Worm (Caenorhabditis elegans) whole organism, L3 larva: ENCODE data around the gene W09D10.4.

Experiments
- aly-2 ChIP-seq: fragments of 150-350 bp; optimal IDR thresholded peaks from 2 replicates; lab custom pipeline; 2014; ENCODE audit warnings: missing biosample characterization, missing genetic modification characterization
- ceh-82 ChIP-seq: fragments of 150-350 bp; optimal IDR thresholded peaks from 2 replicates; lab custom pipeline; 2014; ENCODE audit warnings: missing biosample characterization, missing genetic modification characterization
- elt-2 ChIP-seq: sonication (generic microtip); optimal IDR thresholded peaks from 2 replicates; lab custom pipeline; 2016; ENCODE audit warnings: missing genetic modification reagents, mild to moderate bottlenecking, missing genetic modification characterization, missing compliant biosample characterization
- mdl-1 ChIP-seq: fragments of 150-350 bp; optimal IDR thresholded peaks from 2 replicates; lab custom pipeline; 2014; ENCODE audit warnings: missing biosample characterization, missing genetic modification characterization
- nhr-12 ChIP-seq: fragments of 150-350 bp; optimal IDR thresholded peaks from 2 replicates; lab custom pipeline; 2014; ENCODE audit warnings: missing biosample characterization, missing genetic modification characterization
- nhr-76 ChIP-seq: fragments of 150-350 bp; sonication (generic microtip); optimal IDR thresholded peaks from 5 replicates; lab custom pipeline; 2014; ENCODE audit warnings: missing biosample characterization, missing genetic modification characterization

ce11 chrIII:10714541-10714940 is 1.4 kb downstream of the W09D10.4 start:
- TF ChIP-seq nhr-76 = no peak
- TF ChIP-seq nhr-12 (tag; lab: Kevin White, UChicago) = no peak
- TF ChIP-seq mdl-1 (tag; lab: Kevin White, UChicago) = no peak
- no peak for TF ChIP-seq aly-2 (tag; lab: Kevin White, UChicago)
- TF ChIP-seq elt-2 (tag; lab: Kevin White, UChicago) = no peak
- TF ChIP-seq ceh-82 (tag; lab: Kevin White, UChicago) = no peak
